Worm (Caenorhabditis elegans) whole organism, early embryonic: ENCODE data around the gene srr-4.

Experiments
- B0310.2 ChIP-seq: sonication (generic microtip); optimal IDR thresholded peaks from 2 replicates; lab custom pipeline; 2016; ENCODE audit warnings: mild to moderate bottlenecking, missing genetic modification characterization, missing compliant biosample characterization
- F13C5.2 ChIP-seq: sonication (generic microtip); optimal IDR thresholded peaks from 2 replicates; lab custom pipeline; 2017; ENCODE audit warnings: mild to moderate bottlenecking, missing genetic modification characterization, inconsistent platforms, missing compliant biosample characterization
- aly-1 ChIP-seq: sonication (generic microtip); optimal IDR thresholded peaks from 2 replicates; lab custom pipeline; 2016; ENCODE audit warnings: missing genetic modification characterization, missing compliant biosample characterization
- ama-1 ChIP-seq: fragments of 150-350 bp; optimal IDR thresholded peaks from 2 replicates; lab custom pipeline; 2014
- ceh-13 ChIP-seq: fragments of 200-800 bp; sonication (Bioruptor generic); optimal IDR thresholded peaks from 2 replicates; lab custom pipeline; 2018; ENCODE audit warnings: mild to moderate bottlenecking, missing genetic modification characterization, missing compliant biosample characterization
- ceh-36 ChIP-seq: sonication (generic microtip); optimal IDR thresholded peaks from 2 replicates; lab custom pipeline; 2016; ENCODE audit warnings: missing genetic modification characterization, inconsistent platforms, missing compliant biosample characterization
- ets-7 ChIP-seq: sonication (generic microtip); optimal IDR thresholded peaks from 2 replicates; lab custom pipeline; 2016; ENCODE audit warnings: missing genotype, missing genetic modification characterization, missing compliant biosample characterization
- flt-1 ChIP-seq: fragments of 200-800 bp; sonication (Bioruptor generic); IDR thresholded peaks from 2 replicates; pipeline ENCODE4 v1.3.6; 2022; ENCODE audit warnings: missing genetic modification characterization, missing compliant biosample characterization
- hmbx-1 ChIP-seq: sonication (generic microtip); optimal IDR thresholded peaks from 2 replicates; lab custom pipeline; 2016; ENCODE audit warnings: mild to moderate bottlenecking, missing genetic modification characterization, missing compliant biosample characterization
- hmg-4 ChIP-seq: fragments of 200-800 bp; sonication (Bioruptor generic); optimal IDR thresholded peaks from 2 replicates; lab custom pipeline; 2018; ENCODE audit warnings: mild to moderate bottlenecking, missing genetic modification characterization, missing compliant biosample characterization
- hnd-1 ChIP-seq: sonication (generic microtip); optimal IDR thresholded peaks from 2 replicates; lab custom pipeline; 2016; ENCODE audit warnings: missing genetic modification characterization, missing compliant biosample characterization
- pes-1 ChIP-seq: fragments of 200-800 bp; sonication (Bioruptor generic); IDR thresholded peaks from 2 replicates; pipeline ENCODE4 v1.3.6; 2022; ENCODE audit warnings: missing genetic modification reagents, missing genetic modification characterization, missing compliant biosample characterization
- scrt-1 ChIP-seq: fragments of 200-800 bp; sonication (Bioruptor generic); IDR thresholded peaks from 2 replicates; pipeline ENCODE4 v1.3.6; 2022; ENCODE audit warnings: missing genetic modification characterization, missing compliant biosample characterization
- sea-1 ChIP-seq: fragments of 200-800 bp; sonication (Bioruptor generic); conservative IDR thresholded peaks from 2 replicates; pipeline ENCODE4 v1.3.6; 2022; ENCODE audit warnings: missing genetic modification characterization, missing compliant biosample characterization
- tbx-11 ChIP-seq: fragments of 200-800 bp; sonication (Bioruptor generic); IDR thresholded peaks from 2 replicates; pipeline ENCODE4 v1.3.6; 2022; ENCODE audit warnings: missing genetic modification characterization, missing compliant biosample characterization
- tbx-37 ChIP-seq: fragments of 200-800 bp; sonication (Bioruptor generic); conservative IDR thresholded peaks from 2 replicates; pipeline ENCODE4 v1.3.6; 2022; ENCODE audit warnings: missing genetic modification reagents, missing genetic modification characterization, missing compliant biosample characterization
- tra-4 ChIP-seq: sonication (generic microtip); optimal IDR thresholded peaks from 2 replicates; lab custom pipeline; 2017; ENCODE audit warnings: missing genetic modification characterization, missing compliant biosample characterization

Gene srr-4

DNA sequence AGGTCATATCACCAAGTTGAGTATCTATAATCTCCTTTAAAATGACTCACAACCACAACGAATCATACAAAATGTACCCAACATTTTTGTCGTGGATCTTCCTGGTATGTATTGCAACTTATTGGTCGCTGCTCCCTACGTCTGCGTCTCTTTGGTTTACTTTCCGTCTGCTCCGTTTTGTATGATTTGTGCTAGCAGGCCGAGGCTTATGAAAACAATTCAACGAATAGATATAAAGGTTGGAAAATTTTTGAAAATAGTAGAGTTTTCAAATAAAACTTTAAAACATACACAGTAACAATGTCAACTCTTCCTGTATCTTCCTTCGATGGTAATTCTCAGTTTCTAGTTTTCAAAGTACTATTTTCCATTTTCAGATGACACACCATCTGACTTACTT is 17.6 kb upstream of the srr-4 start, which contains the start of gene srr-8:
Gene srr-8 (plus strand): TSS at position 301 of the 400 bp plus-strand sequence.
- no peak for TF ChIP-seq hmbx-1 (tag; lab: Kevin White, UChicago)
- no peak for TF ChIP-seq tra-4
- TF ChIP-seq B0310.2 (tag; lab: Kevin White, UChicago): no peak
- no peak for TF ChIP-seq ama-1 (lab: Kevin White, UChicago)
- TF ChIP-seq F13C5.2: no peak
- no peak for TF ChIP-seq sea-1
- TF ChIP-seq ceh-36: no peak
- TF ChIP-seq hmg-4 (GFP tag; lab: Kevin White, UChicago): no peak
- TF ChIP-seq tbx-37: no peak
- no peak for TF ChIP-seq tbx-11 (GFP tag; lab: Robert Waterston, UW)
- no peak for TF ChIP-seq aly-1 (tag; lab: Kevin White, UChicago)
- TF ChIP-seq ceh-13: no peak

DNA sequence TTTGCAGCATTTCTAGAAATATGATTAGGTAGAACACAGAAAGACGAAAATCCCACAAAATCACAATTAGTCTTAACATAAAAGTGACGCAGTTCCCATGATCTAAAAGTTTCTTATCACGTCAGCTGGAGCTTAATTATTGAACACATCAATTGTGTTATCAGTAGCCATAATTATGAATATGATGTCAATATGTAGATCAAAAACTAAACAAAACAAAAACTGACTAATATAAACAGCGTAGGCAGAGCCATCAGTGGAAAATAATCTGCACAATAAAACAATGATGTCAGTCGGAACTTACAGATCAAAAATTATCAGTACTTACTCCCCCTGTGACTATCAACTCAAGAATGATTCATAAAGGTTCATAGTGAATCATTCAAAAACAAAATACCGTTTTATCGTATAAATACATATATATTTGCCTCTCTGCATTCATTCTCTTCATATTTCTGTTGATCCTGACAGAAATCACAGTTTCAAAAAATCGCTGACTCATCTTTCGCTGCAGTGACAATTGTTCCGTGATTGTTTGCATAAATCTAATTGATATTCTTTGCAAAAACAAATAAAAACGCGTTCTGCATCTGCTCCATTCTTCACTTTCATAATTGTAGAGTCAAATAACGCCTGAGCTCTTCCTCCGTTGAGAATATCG is 6.7 kb upstream of the srr-4 start, which contains the start of gene srr-6:
Gene srr-6 (plus strand): TSS at position 611 of the 661 bp plus-strand sequence.
- TF ChIP-seq tbx-11 (GFP tag; lab: Robert Waterston, UW): no peak
- no peak for TF ChIP-seq B0310.2 (tag; lab: Kevin White, UChicago)
- no peak for TF ChIP-seq flt-1 (GFP tag; lab: Robert Waterston, UW)

DNA sequence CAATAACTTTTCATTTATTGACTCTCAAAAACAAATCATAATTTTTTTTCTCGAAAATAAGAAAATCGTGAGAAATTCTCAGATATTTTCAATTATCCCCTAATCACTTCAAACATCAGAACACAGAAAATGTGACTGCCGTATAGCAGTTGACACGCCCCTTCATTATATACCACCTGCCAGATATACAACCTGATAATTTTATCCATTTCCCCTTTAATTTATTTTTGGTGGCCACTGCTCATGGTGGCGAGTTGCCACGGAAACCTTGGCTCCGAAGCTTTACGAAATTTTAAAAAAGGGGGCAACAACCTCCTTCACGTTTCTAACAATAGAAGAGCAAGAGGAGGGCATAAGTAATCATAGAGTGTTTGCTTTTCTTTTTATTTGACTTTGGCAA is 2.3 kb upstream of the srr-4 start:
- no peak for TF ChIP-seq hmbx-1 (tag; lab: Kevin White, UChicago)
- no peak for TF ChIP-seq hnd-1 (tag; lab: Kevin White, UChicago)
- TF ChIP-seq tra-4: no peak
- TF ChIP-seq sea-1: no peak
- no peak for TF ChIP-seq ceh-36
- no peak for TF ChIP-seq tbx-11 (GFP tag; lab: Robert Waterston, UW)
- TF ChIP-seq ceh-13: no peak
- TF ChIP-seq ama-1 (lab: Kevin White, UChicago): no peak
- TF ChIP-seq hmg-4 (GFP tag; lab: Kevin White, UChicago): no peak
- TF ChIP-seq flt-1 (GFP tag; lab: Robert Waterston, UW): no peak
- TF ChIP-seq scrt-1 (GFP tag; lab: Robert Waterston, UW): no peak
- no peak for TF ChIP-seq ets-7
- TF ChIP-seq F13C5.2: no peak
- no peak for TF ChIP-seq aly-1 (tag; lab: Kevin White, UChicago)
- no peak for TF ChIP-seq pes-1
- no peak for TF ChIP-seq tbx-37
- no peak for TF ChIP-seq B0310.2 (tag; lab: Kevin White, UChicago)

- no peak for TF ChIP-seq hmg-4 (GFP tag; lab: Kevin White, UChicago)
- no peak for TF ChIP-seq F13C5.2
- TF ChIP-seq aly-1 (tag; lab: Kevin White, UChicago): no peak
- TF ChIP-seq tbx-11 (GFP tag; lab: Robert Waterston, UW): no peak
- no peak for TF ChIP-seq hnd-1 (tag; lab: Kevin White, UChicago)
- TF ChIP-seq tra-4: no peak
- no peak for TF ChIP-seq ceh-36
- TF ChIP-seq hmbx-1 (tag; lab: Kevin White, UChicago): no peak
Observed at ce11 chrV:5018067-5018466, 957 bp upstream of the srr-4 start.

- no peak for TF ChIP-seq tra-4
- no peak for TF ChIP-seq F13C5.2
- peak; percentile 37 for TF ChIP-seq hmg-4 (GFP tag; lab: Kevin White, UChicago)
- no peak for TF ChIP-seq ama-1 (lab: Kevin White, UChicago)
- no peak for TF ChIP-seq sea-1
- TF ChIP-seq hnd-1 (tag; lab: Kevin White, UChicago): no peak
Observed at ce11 chrV:5023355-5023754, 4.3 kb downstream of the srr-4 start.

ce11 chrV:5026438-5026837 is 7.4 kb downstream of the srr-4 start:
- TF ChIP-seq tra-4 (no peak), hnd-1 (tag; lab: Kevin White, UChicago) (no peak), sea-1 (no peak), ceh-36 (no peak), F13C5.2 (no peak), tbx-37 (no peak), ceh-13 (no peak), ets-7 (no peak), scrt-1 (GFP tag; lab: Robert Waterston, UW) (no peak), hmbx-1 (tag; lab: Kevin White, UChicago) (no peak), B0310.2 (tag; lab: Kevin White, UChicago) (no peak), aly-1 (tag; lab: Kevin White, UChicago) (no peak), flt-1 (GFP tag; lab: Robert Waterston, UW) (no peak), tbx-11 (GFP tag; lab: Robert Waterston, UW) (no peak), ama-1 (lab: Kevin White, UChicago) (no peak), hmg-4 (GFP tag; lab: Kevin White, UChicago) (no peak), pes-1 (no peak)

- no peak for TF ChIP-seq flt-1 (GFP tag; lab: Robert Waterston, UW)
- no peak for TF ChIP-seq hnd-1 (tag; lab: Kevin White, UChicago)
- TF ChIP-seq hmg-4 (GFP tag; lab: Kevin White, UChicago): no peak
- TF ChIP-seq pes-1: no peak
- TF ChIP-seq ceh-36: no peak
Observed at ce11 chrV:5027640-5028039, 8.6 kb downstream of the srr-4 start, which contains the start of gene cpt-4. Gene cpt-4 (minus strand): TSS chrV:5027723.

- no peak for TF ChIP-seq F13C5.2
Observed at ce11 chrV:5030212-5030611, 11.2 kb downstream of the srr-4 start.

ce11 chrV:5030715-5031114 is 11.7 kb downstream of the srr-4 start, which contains the start of gene swt-7:
Gene swt-7 (minus strand): TSS chrV:5030815.
- TF ChIP-seq flt-1 (GFP tag; lab: Robert Waterston, UW) (no peak), tra-4 (no peak), scrt-1 (GFP tag; lab: Robert Waterston, UW) (no peak), tbx-11 (GFP tag; lab: Robert Waterston, UW) (no peak), ceh-36 (no peak), ama-1 (lab: Kevin White, UChicago) (no peak), ceh-13 (no peak), sea-1 (no peak), ets-7 (no peak)
